Fruit fly (Drosophila melanogaster) whole organism, adult: ENCODE data around the gene CG14811.
A peak's percentile ranks its signal among the peaks of the same experiment; 100 is the strongest.

Source experiments
- CG11617 ChIP-seq: fragments of 200-800 bp; sonication (Bioruptor generic); optimal IDR thresholded peaks from 2 replicates; lab custom pipeline; 2017; ENCODE audit warnings: mild to moderate bottlenecking, missing biosample characterization, missing genetic modification reagents, missing genetic modification characterization
- CG14711 ChIP-seq: fragments of 200-800 bp; sonication (Bioruptor generic); optimal IDR thresholded peaks from 2 replicates; lab custom pipeline; 2018; ENCODE audit warnings: missing biosample characterization, mild to moderate bottlenecking, missing genetic modification characterization, moderate library complexity
- CG1620 ChIP-seq: fragments of 200-800 bp; sonication (Bioruptor generic); optimal IDR thresholded peaks from 2 replicates; lab custom pipeline; 2016; ENCODE audit warnings: missing biosample characterization, missing genetic modification characterization
- CG5204 ChIP-seq: fragments of 200-800 bp; sonication (Bioruptor generic); optimal IDR thresholded peaks from 2 replicates; lab custom pipeline; 2016; ENCODE audit warnings: missing biosample characterization, missing genetic modification characterization
- CG7101 ChIP-seq: fragments of 200-800 bp; sonication (Bioruptor generic); optimal IDR thresholded peaks from 2 replicates; lab custom pipeline; 2018; ENCODE audit warnings: missing biosample characterization, mild to moderate bottlenecking, missing genetic modification characterization, moderate library complexity
- Clk ChIP-seq: fragments of 200-800 bp; sonication (Bioruptor generic); optimal IDR thresholded peaks from 2 replicates; lab custom pipeline; 2017; ENCODE audit warnings: missing biosample characterization, missing genetic modification characterization
- Crg-1 ChIP-seq: fragments of 200-800 bp; sonication (Bioruptor generic); optimal IDR thresholded peaks from 2 replicates; lab custom pipeline; 2016; ENCODE audit warnings: missing biosample characterization, missing genetic modification characterization
- Hr96 ChIP-seq: fragments of 200-800 bp; sonication (Bioruptor generic); optimal IDR thresholded peaks from 2 replicates; lab custom pipeline; 2016; ENCODE audit warnings: missing biosample characterization, missing genetic modification characterization
- Mnt ChIP-seq: fragments of 200-800 bp; sonication (Bioruptor generic); optimal IDR thresholded peaks from 2 replicates; lab custom pipeline; 2016; ENCODE audit warnings: missing biosample characterization, mild to moderate bottlenecking, missing genetic modification characterization
- bab1 ChIP-seq: fragments of 200-800 bp; sonication (Bioruptor generic); optimal IDR thresholded peaks from 3 replicates; lab custom pipeline; 2019; ENCODE audit warnings: missing biosample characterization, mild to moderate bottlenecking, missing genetic modification characterization, moderate library complexity
- cic ChIP-seq: fragments of 200-800 bp; sonication (Bioruptor generic); optimal IDR thresholded peaks from 2 replicates; lab custom pipeline; 2017; ENCODE audit warnings: missing biosample characterization, mild to moderate bottlenecking, missing genetic modification characterization, moderate library complexity
- ovo ChIP-seq: fragments of 200-800 bp; sonication (Bioruptor generic); optimal IDR thresholded peaks from 2 replicates; lab custom pipeline; 2016; ENCODE audit warnings: missing biosample characterization, missing genetic modification characterization
- pad ChIP-seq: fragments of 200-800 bp; sonication (Bioruptor generic); optimal IDR thresholded peaks from 3 replicates; lab custom pipeline; 2017; ENCODE audit warnings: missing biosample characterization, missing genetic modification characterization, mild to moderate bottlenecking, moderate library complexity, missing genetic modification reagents
- toe ChIP-seq: fragments of 200-800 bp; sonication (Bioruptor generic); optimal IDR thresholded peaks from 2 replicates; lab custom pipeline; 2016; ENCODE audit warnings: missing biosample characterization, missing genetic modification characterization

The CG14811 gene

dm6 chrX:1774347-1774829 is 47.8 kb downstream of the CG14811 start:
- TF ChIP-seq CG14711 (tag; lab: Kevin White, UChicago) (no peak), CG11617 (GFP tag; lab: Kevin White, UChicago) (no peak), Mnt (peak; percentile 48), bab1 (GFP tag; lab: Kevin White, UChicago) (no peak), pad (GFP tag; lab: Kevin White, UChicago) (peak; percentile 72)

- TF ChIP-seq Hr96 (GFP tag; lab: Kevin White, UChicago), result peak; percentile 43
- no peak for TF ChIP-seq Mnt
- TF ChIP-seq Clk (GFP tag; lab: Kevin White, UChicago), result no peak
- no peak for TF ChIP-seq cic (GFP tag; lab: Kevin White, UChicago)
- no peak for TF ChIP-seq toe
- TF ChIP-seq CG1620 (GFP tag; lab: Kevin White, UChicago), result peak; percentile 25
- TF ChIP-seq CG14711 (tag; lab: Kevin White, UChicago), result peak; percentile 8
- TF ChIP-seq bab1 (GFP tag; lab: Kevin White, UChicago), result peak; percentile 15
- TF ChIP-seq CG7101 (tag; lab: Kevin White, UChicago), result peak; percentile 19
Measured at dm6 chrX:1773532-1774346, 48.4 kb downstream of the CG14811 start, which contains the start of the genes prage and Adar. prage (plus strand) TSS chrX:1773719. Adar (plus strand) TSS chrX:1773725.

dm6 chrX:1772626-1773025 is 49.6 kb downstream of the CG14811 start:
- TF ChIP-seq CG7101 (tag; lab: Kevin White, UChicago), result peak; percentile 32
- TF ChIP-seq pad (GFP tag; lab: Kevin White, UChicago), result peak; percentile 11
- no peak for TF ChIP-seq Crg-1 (GFP tag; lab: Kevin White, UChicago)
- peak; percentile 88 for TF ChIP-seq cic (GFP tag; lab: Kevin White, UChicago)
- peak; percentile 11 for TF ChIP-seq CG1620 (GFP tag; lab: Kevin White, UChicago)
- TF ChIP-seq bab1 (GFP tag; lab: Kevin White, UChicago), result peak; percentile 85
- no peak for TF ChIP-seq ovo
- TF ChIP-seq CG5204 (GFP tag; lab: Kevin White, UChicago), result no peak
